Worm (Caenorhabditis elegans) whole organism, young adult: ENCODE data around the gene C01G12.16.

Experiments
- C17E4.6 ChIP-seq: fragments of 200-800 bp; sonication (Bioruptor generic); IDR thresholded peaks from 2 replicates; pipeline ENCODE4 v1.3.6; 2022; ENCODE audit warnings: missing genetic modification reagents, missing genetic modification characterization, missing compliant biosample characterization
- F23B12.7 ChIP-seq: sonication (generic microtip); optimal IDR thresholded peaks from 2 replicates; lab custom pipeline; 2017; ENCODE audit warnings: missing genetic modification characterization, mild to moderate bottlenecking, missing compliant biosample characterization, antibody characterized with exemption, moderate library complexity; ENCODE audit not compliant: insufficient read depth
- F49E8.2 ChIP-seq: sonication (generic microtip); optimal IDR thresholded peaks from 3 replicates; lab custom pipeline; 2017; ENCODE audit warnings: missing genetic modification characterization, mild to moderate bottlenecking, missing compliant biosample characterization, antibody characterized with exemption, moderate library complexity; ENCODE audit not compliant: insufficient read depth
- F57C9.4 ChIP-seq: sonication (generic microtip); optimal IDR thresholded peaks from 2 replicates; lab custom pipeline; 2017; ENCODE audit warnings: mild to moderate bottlenecking, missing genetic modification characterization, missing compliant biosample characterization
- Y53G8AR.9 ChIP-seq: fragments of 200-800 bp; sonication (Bioruptor generic); conservative IDR thresholded peaks from 2 replicates; pipeline ENCODE4 v1.3.6; 2022; ENCODE audit warnings: missing genetic modification reagents, missing genetic modification characterization, missing compliant biosample characterization
- Y56A3A.18 ChIP-seq: fragments of 200-800 bp; sonication (Bioruptor generic); IDR thresholded peaks from 2 replicates; pipeline ENCODE4 v1.3.6; 2022; ENCODE audit warnings: missing genetic modification reagents, missing genetic modification characterization, missing compliant biosample characterization
- ZK185.1 ChIP-seq: sonication (generic microtip); optimal IDR thresholded peaks from 2 replicates; lab custom pipeline; 2016; ENCODE audit warnings: mild to moderate bottlenecking, missing genetic modification characterization, missing compliant biosample characterization; ENCODE audit not compliant: poor library complexity, severe bottlenecking
- aptf-2 ChIP-seq: fragments of 200-800 bp; sonication (Bioruptor generic); conservative IDR thresholded peaks from 2 replicates; pipeline ENCODE4 v1.3.6; 2022; ENCODE audit warnings: missing genetic modification reagents, missing genetic modification characterization, missing compliant biosample characterization
- aptf-3 ChIP-seq: fragments of 200-800 bp; sonication (Bioruptor generic); IDR thresholded peaks from 2 replicates; pipeline ENCODE4 v1.3.6; 2022; ENCODE audit warnings: missing genetic modification characterization, missing compliant biosample characterization
- atf-7 ChIP-seq: sonication (generic microtip); optimal IDR thresholded peaks from 2 replicates; lab custom pipeline; 2017; ENCODE audit warnings: mild to moderate bottlenecking, missing genetic modification characterization, missing compliant biosample characterization
- ceh-100 ChIP-seq: fragments of 200-800 bp; sonication (Bioruptor generic); IDR thresholded peaks from 2 replicates; pipeline ENCODE4 v1.3.6; 2022; ENCODE audit warnings: missing genetic modification reagents, missing genetic modification characterization, missing compliant biosample characterization
- ceh-27 ChIP-seq: fragments of 200-800 bp; sonication (Bioruptor generic); optimal IDR thresholded peaks from 2 replicates; lab custom pipeline; 2018; ENCODE audit warnings: mild to moderate bottlenecking, missing genetic modification characterization, moderate library complexity, missing compliant biosample characterization
- ceh-91 ChIP-seq: fragments of 200-800 bp; sonication (Bioruptor generic); IDR thresholded peaks from 2 replicates; pipeline ENCODE4 v1.3.6; 2022; ENCODE audit warnings: missing genetic modification reagents, missing genetic modification characterization, missing compliant biosample characterization
- dox-1 ChIP-seq: fragments of 200-800 bp; sonication (Bioruptor generic); IDR thresholded peaks from 2 replicates; pipeline ENCODE4 v1.3.6; 2022; ENCODE audit warnings: missing genetic modification reagents, missing genetic modification characterization, missing compliant biosample characterization
- egl-44 ChIP-seq: fragments of 200-800 bp; sonication (Bioruptor generic); IDR thresholded peaks from 2 replicates; pipeline ENCODE4 v1.3.6; 2022; ENCODE audit warnings: missing genetic modification reagents, missing genetic modification characterization, missing compliant biosample characterization
- hrde-1 ChIP-seq: sonication (generic microtip); optimal IDR thresholded peaks from 2 replicates; lab custom pipeline; 2016; ENCODE audit warnings: missing genetic modification characterization, mild to moderate bottlenecking, missing compliant biosample characterization, moderate library complexity, missing genotype, missing genetic modification reagents, borderline replicate concordance
- let-526 ChIP-seq: fragments of 200-800 bp; sonication (Bioruptor generic); IDR thresholded peaks from 2 replicates; pipeline ENCODE4 v1.3.6; 2022; ENCODE audit warnings: missing genetic modification reagents, missing genetic modification characterization, missing compliant biosample characterization
- let-607 ChIP-seq, 2 experiments: fragments of 200-800 bp in 1 of 2; sonication (Bioruptor generic) in 1 of 2; sonication (generic microtip) in 1 of 2; optimal IDR thresholded peaks; 2 replicates each; lab custom pipeline; 2016 to 2018; ENCODE audit warnings: mild to moderate bottlenecking in 2 of 2, missing compliant biosample characterization in 2 of 2, missing genetic modification characterization in 2 of 2, moderate library complexity in 2 of 2, missing genotype in 1 of 2
- madf-8 ChIP-seq: fragments of 200-800 bp; sonication (Bioruptor generic); conservative IDR thresholded peaks from 2 replicates; pipeline ENCODE4 v1.3.6; 2022; ENCODE audit warnings: missing genetic modification reagents, missing genetic modification characterization, missing compliant biosample characterization
- mes-4 ChIP-seq: sonication (generic microtip); optimal IDR thresholded peaks from 2 replicates; lab custom pipeline; 2016; ENCODE audit warnings: missing genotype, missing genetic modification characterization, missing compliant biosample characterization
- nhr-120 ChIP-seq: fragments of 200-800 bp; sonication (Bioruptor generic); IDR thresholded peaks from 2 replicates; pipeline ENCODE4 v1.3.6; 2022; ENCODE audit warnings: missing genetic modification characterization, missing compliant biosample characterization
- nhr-27 ChIP-seq: fragments of 200-800 bp; sonication (Bioruptor generic); optimal IDR thresholded peaks from 2 replicates; lab custom pipeline; 2018; ENCODE audit warnings: mild to moderate bottlenecking, missing genetic modification characterization, moderate library complexity, missing compliant biosample characterization
- nhr-80 ChIP-seq: sonication (generic microtip); optimal IDR thresholded peaks from 2 replicates; lab custom pipeline; 2016; ENCODE audit warnings: missing genetic modification characterization, missing compliant biosample characterization
- rpc-1 ChIP-seq, 2 experiments: fragments of 150-350 bp in 1 of 2; sonication (generic microtip) in 1 of 2; optimal IDR thresholded peaks; 2 replicates each; lab custom pipeline; 2014 to 2018; ENCODE audit warnings: missing biosample characterization in 1 of 2, missing genetic modification characterization in 1 of 2, missing genetic modification reagents in 1 of 2, missing genotype in 1 of 2
- snpc-1.1 ChIP-seq: sonication (generic microtip); optimal IDR thresholded peaks from 2 replicates; lab custom pipeline; 2017; ENCODE audit warnings: missing genetic modification characterization, mild to moderate bottlenecking, missing compliant biosample characterization, antibody characterized with exemption, moderate library complexity, missing genotype, missing genetic modification reagents; ENCODE audit not compliant: insufficient read depth
- somi-1 ChIP-seq: fragments of 200-800 bp; sonication (Bioruptor generic); optimal IDR thresholded peaks from 2 replicates; lab custom pipeline; 2018; ENCODE audit warnings: mild to moderate bottlenecking, missing genetic modification characterization, missing compliant biosample characterization
- sptf-2 ChIP-seq: fragments of 200-800 bp; sonication (Bioruptor generic); optimal IDR thresholded peaks from 2 replicates; lab custom pipeline; 2018; ENCODE audit warnings: mild to moderate bottlenecking, missing genetic modification characterization, missing compliant biosample characterization
- tbp1 ChIP-seq: fragments of 200-800 bp; sonication (Bioruptor generic); optimal IDR thresholded peaks from 2 replicates; lab custom pipeline; 2018; ENCODE audit warnings: mild to moderate bottlenecking, missing genetic modification characterization, missing compliant biosample characterization
- tlf-1 ChIP-seq: fragments of 200-800 bp; sonication (Bioruptor generic); optimal IDR thresholded peaks from 2 replicates; lab custom pipeline; 2018; ENCODE audit warnings: mild to moderate bottlenecking, missing genetic modification characterization, missing compliant biosample characterization
- ztf-18 ChIP-seq: sonication (generic microtip); optimal IDR thresholded peaks from 2 replicates; lab custom pipeline; 2016; ENCODE audit warnings: missing genotype, mild to moderate bottlenecking, missing genetic modification characterization, missing compliant biosample characterization
- ztf-22 ChIP-seq: fragments of 200-800 bp; sonication (Bioruptor generic); optimal IDR thresholded peaks from 2 replicates; lab custom pipeline; 2018; ENCODE audit warnings: mild to moderate bottlenecking, missing genetic modification characterization, moderate library complexity, missing compliant biosample characterization
- ztf-28 ChIP-seq: fragments of 200-800 bp; sonication (Bioruptor generic); IDR thresholded peaks from 2 replicates; pipeline ENCODE4 v1.3.6; 2022; ENCODE audit warnings: missing genetic modification reagents, missing genetic modification characterization, missing compliant biosample characterization

Gene C01G12.16

DNA sequence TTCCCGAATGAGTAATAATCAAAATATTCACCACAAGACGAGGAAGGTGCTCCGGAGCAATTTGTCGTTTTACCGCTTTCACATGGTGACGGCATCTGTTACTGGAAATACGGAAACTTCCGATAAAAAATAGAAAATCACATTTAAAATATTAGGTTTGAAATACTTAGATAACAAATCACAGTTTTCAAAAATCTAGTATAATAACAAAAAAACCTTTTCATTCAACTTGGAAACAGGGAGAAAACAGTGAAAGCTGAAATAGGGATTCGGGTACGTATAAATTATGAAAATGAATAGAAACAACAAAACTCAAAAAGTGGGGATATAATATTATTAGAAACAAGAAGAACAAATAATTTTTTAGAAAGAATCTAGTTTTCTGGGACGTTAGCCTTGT is 20.3 kb downstream of the C01G12.16 start, which contains the start of gene C16C10.1:
TSS of gene C16C10.1 (minus strand) at position 101 of the 400 bp plus-strand sequence.
- no peak for TF ChIP-seq ceh-100
- TF ChIP-seq ceh-27 (GFP tag; lab: Kevin White, UChicago) = no peak
- no peak for TF ChIP-seq nhr-120 (GFP tag; lab: Robert Waterston, UW)
- TF ChIP-seq dox-1 (GFP tag; lab: Robert Waterston, UW) = no peak
- 0 out of 2 replicates have a peak, but pooled peaks have one; percentile 20 for TF ChIP-seq aptf-3 (GFP tag; lab: Robert Waterston, UW)
- no peak for TF ChIP-seq hrde-1 (tag; lab: Kevin White, UChicago)

DNA sequence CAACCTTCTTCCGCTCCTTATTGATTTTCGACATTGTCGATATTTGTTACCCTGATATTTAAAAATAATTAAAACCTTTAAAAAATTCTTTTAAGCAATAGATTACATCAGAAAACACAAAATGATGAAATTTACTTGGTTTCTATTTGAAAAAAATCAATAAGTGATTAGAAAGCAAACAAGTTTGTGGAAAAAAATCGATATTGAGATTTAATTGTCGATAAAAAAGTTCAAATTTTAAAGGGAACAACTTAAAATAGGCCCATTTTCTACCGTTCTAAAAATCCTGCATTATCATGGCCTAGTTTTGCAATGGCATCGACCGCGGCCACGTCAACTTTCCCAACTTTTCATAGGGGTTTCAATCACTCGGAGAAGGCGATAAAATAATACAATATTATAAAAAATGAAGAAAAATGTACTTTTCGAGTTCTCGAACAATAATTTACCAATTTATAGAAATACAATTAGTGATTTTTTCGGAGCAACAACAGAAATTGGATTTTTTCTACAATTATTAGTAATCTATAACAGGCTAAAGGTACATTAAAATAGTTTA is 25.8 kb downstream of the C01G12.16 start, which contains the start of gene lars-1:
TSS of gene lars-1 (minus strand) at position 51 of the 559 bp plus-strand sequence.
- TF ChIP-seq Y56A3A.18 (GFP tag; lab: Robert Waterston, UW) (no peak), ztf-22 (no peak), nhr-80 (tag; lab: Kevin White, UChicago) (peak; percentile 48), ZK185.1 (no peak), madf-8 (GFP tag; lab: Robert Waterston, UW) (no peak), let-607 (tag; optimal IDR thresholded peaks at IDR 0.05; lab: Kevin White, UChicago) (peak; percentile 87 to 92), nhr-27 (tag; lab: Kevin White, UChicago) (no peak), Y53G8AR.9 (GFP tag; lab: Robert Waterston, UW) (no peak), tlf-1 (GFP tag; lab: Kevin White, UChicago) (no peak), rpc-1 (optimal IDR thresholded peaks at IDR 0.05; lab: Kevin White, UChicago) (no peak), rpc-1 (tag; optimal IDR thresholded peaks at IDR 0.05; lab: Kevin White, UChicago) (no peak), ceh-91 (no peak), somi-1 (GFP tag; lab: Kevin White, UChicago) (no peak), aptf-2 (GFP tag; lab: Robert Waterston, UW) (no peak), tbp1 (GFP tag; lab: Kevin White, UChicago) (no peak)

DNA sequence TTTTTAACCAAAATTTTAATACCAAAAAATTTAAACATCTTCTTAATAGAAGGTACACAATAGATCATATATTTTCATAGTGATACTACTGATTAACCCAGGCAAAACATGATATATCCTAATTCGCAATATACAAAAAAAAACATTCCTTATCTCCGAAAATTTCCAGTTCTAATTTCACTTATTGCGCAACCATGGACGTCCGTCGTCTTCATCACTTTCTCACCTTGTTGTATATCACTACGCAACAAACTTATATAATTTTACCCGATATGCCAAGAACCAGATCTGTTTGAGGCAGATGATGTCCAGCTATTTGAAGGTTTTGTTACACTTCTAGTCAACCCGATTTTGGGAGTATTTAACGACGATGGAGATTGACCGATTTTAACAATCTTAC is 26.8 kb downstream of the C01G12.16 start, which contains the start of gene R74.2:
TSS of gene R74.2 (plus strand) at position 316 of the 400 bp plus-strand sequence.
- no peak for TF ChIP-seq ztf-18 (tag; lab: Kevin White, UChicago)

DNA sequence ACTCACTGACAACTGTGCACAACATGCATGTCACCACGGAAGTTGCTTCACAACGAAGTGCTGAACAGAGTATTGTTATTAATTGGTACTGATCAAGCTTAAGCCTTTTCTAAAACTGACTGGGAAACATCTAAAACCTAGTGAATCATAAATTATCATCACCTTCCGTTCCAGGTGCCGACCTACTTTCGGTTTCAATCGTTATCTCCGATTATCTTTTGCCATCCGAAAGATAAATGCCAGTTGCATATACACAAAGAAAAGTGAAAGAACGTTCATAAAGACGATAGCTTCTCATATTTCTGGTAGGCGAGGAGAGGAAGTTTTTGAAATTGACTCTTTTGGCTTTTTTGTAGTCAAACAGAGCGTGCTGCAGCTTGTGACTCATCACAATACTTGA is 28.6 kb downstream of the C01G12.16 start:
- TF ChIP-seq mes-4 (tag; lab: Kevin White, UChicago) (no peak), somi-1 (GFP tag; lab: Kevin White, UChicago) (no peak), Y56A3A.18 (GFP tag; lab: Robert Waterston, UW) (no peak), nhr-120 (GFP tag; lab: Robert Waterston, UW) (no peak), sptf-2 (GFP tag; lab: Kevin White, UChicago) (no peak), hrde-1 (tag; lab: Kevin White, UChicago) (no peak)

DNA sequence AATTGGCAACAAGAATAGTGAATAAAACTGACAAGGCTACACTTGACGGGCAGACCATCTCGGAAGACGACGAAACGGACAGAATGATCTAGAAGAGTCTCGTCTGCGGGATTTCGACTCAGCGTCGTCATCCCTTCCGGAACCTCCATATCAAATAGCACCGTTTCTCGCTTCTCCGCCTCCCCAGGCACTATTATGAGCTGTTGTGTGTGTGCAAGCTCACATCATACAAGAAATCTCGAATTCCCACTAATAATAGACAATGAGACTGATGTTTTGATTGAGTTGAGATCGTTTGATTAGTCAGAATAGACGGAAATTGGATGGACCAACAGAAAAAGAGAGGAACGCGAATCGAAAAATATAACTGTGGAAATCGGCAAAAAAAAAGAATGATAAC is 29.2 kb downstream of the C01G12.16 start, which contains the start of gene spp-28:
TSS of gene spp-28 (minus strand) at position 101 of the 400 bp plus-strand sequence.
- TF ChIP-seq aptf-2 (GFP tag; lab: Robert Waterston, UW) = no peak
- no peak for TF ChIP-seq atf-7 (tag; lab: Kevin White, UChicago)
- TF ChIP-seq snpc-1.1 (tag; lab: Kevin White, UChicago) = no peak
- no peak for TF ChIP-seq let-526 (GFP tag; lab: Robert Waterston, UW)
- TF ChIP-seq F49E8.2 (tag; lab: Kevin White, UChicago) = no peak
- TF ChIP-seq egl-44 (GFP tag; lab: Robert Waterston, UW) = no peak
- no peak for TF ChIP-seq C17E4.6 (GFP tag; lab: Robert Waterston, UW)
- no peak for TF ChIP-seq F23B12.7
- TF ChIP-seq F57C9.4 (tag; lab: Kevin White, UChicago) = no peak
- no peak for TF ChIP-seq ztf-28 (GFP tag; lab: Robert Waterston, UW)
